Worm (Caenorhabditis elegans) whole organism, early embryonic: ENCODE results near the gene F53A9.7.

Experiments
- B0310.2 ChIP-seq: sonication (generic microtip); optimal IDR thresholded peaks from 2 replicates; lab custom pipeline; 2016; ENCODE audit warnings: mild to moderate bottlenecking, missing genetic modification characterization, missing compliant biosample characterization
- F13C5.2 ChIP-seq: sonication (generic microtip); optimal IDR thresholded peaks from 2 replicates; lab custom pipeline; 2017; ENCODE audit warnings: mild to moderate bottlenecking, missing genetic modification characterization, inconsistent platforms, missing compliant biosample characterization
- aly-1 ChIP-seq: sonication (generic microtip); optimal IDR thresholded peaks from 2 replicates; lab custom pipeline; 2016; ENCODE audit warnings: missing genetic modification characterization, missing compliant biosample characterization
- ama-1 ChIP-seq: fragments of 150-350 bp; optimal IDR thresholded peaks from 2 replicates; lab custom pipeline; 2014
- ceh-13 ChIP-seq: fragments of 200-800 bp; sonication (Bioruptor generic); optimal IDR thresholded peaks from 2 replicates; lab custom pipeline; 2018; ENCODE audit warnings: mild to moderate bottlenecking, missing genetic modification characterization, missing compliant biosample characterization
- ceh-36 ChIP-seq: sonication (generic microtip); optimal IDR thresholded peaks from 2 replicates; lab custom pipeline; 2016; ENCODE audit warnings: missing genetic modification characterization, inconsistent platforms, missing compliant biosample characterization
- ets-7 ChIP-seq: sonication (generic microtip); optimal IDR thresholded peaks from 2 replicates; lab custom pipeline; 2016; ENCODE audit warnings: missing genotype, missing genetic modification characterization, missing compliant biosample characterization
- flt-1 ChIP-seq: fragments of 200-800 bp; sonication (Bioruptor generic); IDR thresholded peaks from 2 replicates; pipeline ENCODE4 v1.3.6; 2022; ENCODE audit warnings: missing genetic modification characterization, missing compliant biosample characterization
- hmbx-1 ChIP-seq: sonication (generic microtip); optimal IDR thresholded peaks from 2 replicates; lab custom pipeline; 2016; ENCODE audit warnings: mild to moderate bottlenecking, missing genetic modification characterization, missing compliant biosample characterization
- hmg-4 ChIP-seq: fragments of 200-800 bp; sonication (Bioruptor generic); optimal IDR thresholded peaks from 2 replicates; lab custom pipeline; 2018; ENCODE audit warnings: mild to moderate bottlenecking, missing genetic modification characterization, missing compliant biosample characterization
- hnd-1 ChIP-seq: sonication (generic microtip); optimal IDR thresholded peaks from 2 replicates; lab custom pipeline; 2016; ENCODE audit warnings: missing genetic modification characterization, missing compliant biosample characterization
- pes-1 ChIP-seq: fragments of 200-800 bp; sonication (Bioruptor generic); IDR thresholded peaks from 2 replicates; pipeline ENCODE4 v1.3.6; 2022; ENCODE audit warnings: missing genetic modification reagents, missing genetic modification characterization, missing compliant biosample characterization
- scrt-1 ChIP-seq: fragments of 200-800 bp; sonication (Bioruptor generic); IDR thresholded peaks from 2 replicates; pipeline ENCODE4 v1.3.6; 2022; ENCODE audit warnings: missing genetic modification characterization, missing compliant biosample characterization
- sea-1 ChIP-seq: fragments of 200-800 bp; sonication (Bioruptor generic); conservative IDR thresholded peaks from 2 replicates; pipeline ENCODE4 v1.3.6; 2022; ENCODE audit warnings: missing genetic modification characterization, missing compliant biosample characterization
- tbx-11 ChIP-seq: fragments of 200-800 bp; sonication (Bioruptor generic); IDR thresholded peaks from 2 replicates; pipeline ENCODE4 v1.3.6; 2022; ENCODE audit warnings: missing genetic modification characterization, missing compliant biosample characterization
- tbx-37 ChIP-seq: fragments of 200-800 bp; sonication (Bioruptor generic); conservative IDR thresholded peaks from 2 replicates; pipeline ENCODE4 v1.3.6; 2022; ENCODE audit warnings: missing genetic modification reagents, missing genetic modification characterization, missing compliant biosample characterization
- tra-4 ChIP-seq: sonication (generic microtip); optimal IDR thresholded peaks from 2 replicates; lab custom pipeline; 2017; ENCODE audit warnings: missing genetic modification characterization, missing compliant biosample characterization

The F53A9.7 gene

DNA sequence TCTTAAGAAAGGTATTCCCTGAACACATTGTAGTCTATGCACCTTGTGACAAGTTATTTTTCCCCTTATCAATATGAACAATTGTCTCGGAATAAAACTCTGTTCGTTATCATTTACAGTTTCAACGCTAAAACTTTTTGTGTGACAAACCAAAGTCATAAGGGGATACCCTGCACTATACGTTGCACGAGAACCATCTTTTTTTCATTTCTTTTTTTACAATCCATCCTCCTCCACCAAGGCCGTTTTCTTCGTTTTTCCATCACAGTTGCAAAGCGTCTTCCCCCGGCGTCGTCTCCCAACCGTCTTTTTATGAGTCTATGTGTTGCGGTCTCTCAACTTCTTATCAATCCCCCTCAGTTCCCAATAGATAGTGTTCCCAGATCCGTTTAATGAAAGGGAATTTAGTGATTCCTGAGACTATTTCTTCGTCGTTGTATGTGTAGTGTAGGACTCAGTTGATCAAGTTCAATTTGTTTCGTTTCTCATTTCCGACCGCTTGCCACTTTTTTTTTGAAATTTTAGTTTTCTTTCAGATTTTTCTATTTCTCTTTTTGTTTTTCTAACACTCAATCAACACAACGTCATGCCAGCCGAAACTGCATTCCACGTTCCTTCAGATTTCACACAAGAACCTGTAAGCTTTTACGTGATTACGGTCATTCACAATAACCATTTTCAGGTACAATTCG, 40.5 kb downstream of the F53A9.7 start:
- TF ChIP-seq ceh-36 (tag; lab: Kevin White, UChicago): no peak
- TF ChIP-seq scrt-1: no peak
- TF ChIP-seq F13C5.2 (tag; lab: Kevin White, UChicago): no peak
- no peak for TF ChIP-seq ceh-13 (GFP tag; lab: Kevin White, UChicago)
- TF ChIP-seq ama-1 (lab: Kevin White, UChicago): no peak

DNA sequence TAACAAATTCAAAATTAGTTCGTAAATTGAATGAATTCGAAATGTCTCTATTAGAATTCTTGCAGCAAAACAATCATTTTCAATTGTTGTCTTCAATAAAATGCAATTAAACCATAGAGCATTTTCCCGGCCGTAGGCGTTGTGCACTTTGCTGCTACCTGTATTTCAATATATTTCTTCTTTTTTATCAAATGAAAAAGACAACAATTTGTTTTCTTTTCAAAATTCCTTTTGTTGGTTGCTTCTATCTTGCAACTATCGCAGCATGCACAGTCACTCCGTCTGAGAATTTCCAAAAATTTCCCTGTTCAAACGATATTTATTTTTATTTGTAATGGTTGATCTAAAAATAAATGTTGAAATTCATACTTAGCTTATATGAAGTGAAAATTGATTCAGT, 41.6 kb downstream of the F53A9.7 start:
- TF ChIP-seq tbx-37 (GFP tag; lab: Robert Waterston, UW) (no peak), F13C5.2 (tag; lab: Kevin White, UChicago) (no peak), ceh-13 (GFP tag; lab: Kevin White, UChicago) (no peak), flt-1 (no peak), tbx-11 (GFP tag; lab: Robert Waterston, UW) (no peak), aly-1 (no peak), ceh-36 (tag; lab: Kevin White, UChicago) (no peak), pes-1 (GFP tag; lab: Robert Waterston, UW) (no peak), hmbx-1 (tag; lab: Kevin White, UChicago) (no peak), sea-1 (no peak), ets-7 (tag; lab: Kevin White, UChicago) (no peak), hnd-1 (tag; lab: Kevin White, UChicago) (no peak), ama-1 (lab: Kevin White, UChicago) (no peak), tra-4 (tag; lab: Kevin White, UChicago) (no peak), hmg-4 (GFP tag; lab: Kevin White, UChicago) (no peak), scrt-1 (no peak), B0310.2 (tag; lab: Kevin White, UChicago) (no peak)

DNA sequence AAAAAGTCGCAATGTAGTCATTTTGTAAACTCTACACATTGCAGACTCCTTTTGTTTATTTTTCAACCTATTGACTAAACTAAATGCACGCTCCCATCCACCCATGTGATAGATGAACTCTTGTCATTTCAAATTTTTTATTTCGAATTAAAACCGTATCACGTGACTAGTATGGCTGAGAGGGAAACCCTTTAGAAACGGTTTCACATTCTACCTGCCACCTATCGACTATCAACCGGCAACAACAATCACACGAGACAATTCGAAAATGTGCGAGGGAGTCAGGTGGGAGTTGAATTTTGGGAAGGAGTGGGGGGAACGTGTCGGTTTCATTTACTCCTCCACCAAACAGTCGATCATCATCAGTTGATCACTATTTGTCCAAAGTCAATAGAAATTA, 42.2 kb downstream of the F53A9.7 start:
- TF ChIP-seq sea-1 (no peak), tra-4 (tag; lab: Kevin White, UChicago) (no peak), ets-7 (tag; lab: Kevin White, UChicago) (no peak), flt-1 (no peak), aly-1 (no peak), ceh-36 (tag; lab: Kevin White, UChicago) (no peak), pes-1 (GFP tag; lab: Robert Waterston, UW) (no peak), tbx-37 (GFP tag; lab: Robert Waterston, UW) (no peak), scrt-1 (no peak), tbx-11 (GFP tag; lab: Robert Waterston, UW) (no peak), ama-1 (lab: Kevin White, UChicago) (no peak), F13C5.2 (tag; lab: Kevin White, UChicago) (no peak)

DNA sequence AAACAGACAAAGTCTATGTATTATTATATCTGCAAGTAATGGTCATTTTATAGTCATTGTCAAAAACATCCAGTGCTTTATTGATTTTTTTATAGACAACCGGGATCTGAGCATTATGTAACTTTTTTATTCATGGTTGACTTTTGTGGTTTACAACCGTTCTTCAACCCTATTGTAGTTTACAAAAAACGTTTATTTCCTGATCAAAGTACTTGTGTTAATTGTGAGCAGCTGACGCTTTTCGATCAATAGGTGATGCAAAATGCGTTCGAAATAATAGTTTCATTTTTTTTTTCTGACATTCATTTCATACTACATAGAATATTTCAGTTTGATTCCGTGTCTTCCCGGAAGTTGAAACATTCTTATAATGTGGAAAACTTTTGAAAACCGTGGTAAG, 44.0 kb downstream of the F53A9.7 start, which contains the start of the genes K09E2.2 and K09E2.3:
Gene K09E2.2, plus strand, starts transcription at position 301 of the 400 bp plus-strand sequence.
Gene K09E2.3, plus strand, starts transcription at position 325 of the 400 bp plus-strand sequence.
- no peak for TF ChIP-seq tra-4 (tag; lab: Kevin White, UChicago)
- no peak for TF ChIP-seq ets-7 (tag; lab: Kevin White, UChicago)
- no peak for TF ChIP-seq aly-1
- no peak for TF ChIP-seq sea-1
- TF ChIP-seq hmbx-1 (tag; lab: Kevin White, UChicago): no peak
- TF ChIP-seq scrt-1: no peak
